Worm (Caenorhabditis elegans): ENCODE measurements around the gene enu-3.5.

enu-3.5 gene

DNA sequence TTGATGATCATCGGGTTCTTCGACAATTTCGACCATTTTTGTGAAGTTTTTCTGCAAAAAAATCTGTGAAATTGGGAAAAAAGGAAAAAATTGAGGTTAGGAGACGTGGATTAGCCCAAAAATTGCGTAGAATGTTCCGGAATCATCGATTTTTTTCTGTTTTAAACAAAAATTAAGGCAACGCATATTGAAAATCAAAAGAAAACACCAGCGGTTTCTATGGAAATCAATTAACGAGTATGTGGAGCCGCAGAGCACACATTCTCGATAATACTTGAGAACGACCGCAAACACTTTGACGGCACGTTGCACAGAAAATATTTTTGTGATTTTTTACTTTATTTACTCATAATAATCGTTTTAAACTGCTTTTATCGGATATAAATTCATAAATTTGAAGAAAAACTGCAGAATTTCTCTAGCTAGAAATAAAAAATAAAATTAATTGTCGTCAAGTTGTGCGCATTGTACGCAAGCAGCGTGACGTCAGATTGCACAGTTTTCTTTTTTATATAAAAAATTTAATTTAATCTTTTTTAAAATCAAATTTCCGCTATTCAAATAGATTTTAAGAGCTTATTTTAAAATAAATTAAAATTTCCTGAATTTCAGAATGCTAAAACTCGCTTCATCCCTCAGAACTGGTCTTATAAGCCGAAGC is 48.1 kb downstream of the enu-3.5 start, which contains the start of the genes npp-25 and mrps-10 (continued):
- TF ChIP-seq nhr-11 (tag; optimal IDR thresholded peaks at IDR 0.05): no peak
- no peak for TF ChIP-seq zip-4 (GFP tag; optimal IDR thresholded peaks at IDR 0.05)
- no peak for TF ChIP-seq mab-9 (GFP tag; IDR thresholded peaks at IDR 0.05)
- no peak for TF ChIP-seq elt-2 (tag; optimal IDR thresholded peaks at IDR 0.05)
- no peak for TF ChIP-seq hlh-17 (GFP tag; optimal IDR thresholded peaks at IDR 0.05; ENCODE audit: borderline replicate concordance)
- TF ChIP-seq aha-1 (tag; optimal IDR thresholded peaks at IDR 0.05): no peak
- TF ChIP-seq efl-1 (optimal IDR thresholded peaks at IDR 0.05): peak; percentile 28 to 57
- peak; percentile 57 to 91 for TF ChIP-seq efl-1 (GFP tag; optimal IDR thresholded peaks at IDR 0.05 in 1 of 2)
- no peak for TF ChIP-seq egl-13 (tag; optimal IDR thresholded peaks at IDR 0.05)
- no peak for TF ChIP-seq lin-13 (GFP tag; optimal IDR thresholded peaks at IDR 0.05)
- no peak for TF ChIP-seq C04F5.9 (tag; optimal IDR thresholded peaks at IDR 0.05)
- TF ChIP-seq irx-1 (tag; optimal IDR thresholded peaks at IDR 0.05): no peak
- TF ChIP-seq fkh-10 (GFP tag; optimal IDR thresholded peaks at IDR 0.05): no peak
- TF ChIP-seq ama-1 (optimal IDR thresholded peaks at IDR 0.05): no peak
- peak; percentile 40 to 43 for TF ChIP-seq lin-35 (GFP tag; optimal IDR thresholded peaks at IDR 0.05)
- TF ChIP-seq hpl-2 (GFP tag; optimal IDR thresholded peaks at IDR 0.05): no peak
- no peak for TF ChIP-seq lin-39 (tag; optimal IDR thresholded peaks at IDR 0.05)
- no peak for TF ChIP-seq unc-98 (GFP tag; IDR thresholded peaks at IDR 0.05)
- TF ChIP-seq mef-2 (tag; optimal IDR thresholded peaks at IDR 0.05): no peak
- no peak for TF ChIP-seq nhr-76 (tag; optimal IDR thresholded peaks at IDR 0.05)
- TF ChIP-seq unc-30 (tag; optimal IDR thresholded peaks at IDR 0.05): no peak
- no peak for TF ChIP-seq ceh-82 (tag; optimal IDR thresholded peaks at IDR 0.05)
- TF ChIP-seq sptf-1 (tag; optimal IDR thresholded peaks at IDR 0.05): no peak
- no peak for TF ChIP-seq fos-1 (tag; optimal IDR thresholded peaks at IDR 0.05)
- no peak for TF ChIP-seq unc-130 (tag; optimal IDR thresholded peaks at IDR 0.05)
- peak; percentile 17 for TF ChIP-seq blmp-1 (tag; optimal IDR thresholded peaks at IDR 0.05)
- no peak for TF ChIP-seq fkh-4 (tag; optimal IDR thresholded peaks at IDR 0.05; ENCODE audit: borderline replicate concordance)
- TF ChIP-seq unc-86 (tag; optimal IDR thresholded peaks at IDR 0.05): peak; percentile 7
- TF ChIP-seq lsy-2 (tag; optimal IDR thresholded peaks at IDR 0.05): peak; percentile 44 to 78
- TF ChIP-seq dpl-1 (GFP tag; optimal IDR thresholded peaks at IDR 0.05): peak; percentile 13 to 51 (median 16)
- no peak for TF ChIP-seq ces-1 (GFP tag; optimal IDR thresholded peaks at IDR 0.05)
- TF ChIP-seq C34B4.2 (tag; optimal IDR thresholded peaks at IDR 0.05): no peak
- TF ChIP-seq unc-62 (GFP tag; optimal IDR thresholded peaks at IDR 0.05): no peak
- peak; percentile 44 for TF ChIP-seq fkh-8 (tag; optimal IDR thresholded peaks at IDR 0.05)
- TF ChIP-seq efl-3 (GFP tag; optimal IDR thresholded peaks at IDR 0.05): no peak
- peak; percentile 53 for TF ChIP-seq nhr-47 (tag; optimal IDR thresholded peaks at IDR 0.05)
- TF ChIP-seq aly-2 (tag; optimal IDR thresholded peaks at IDR 0.05): no peak
- peak; percentile 31 for TF ChIP-seq xbp-1 (tag; optimal IDR thresholded peaks at IDR 0.05)
- TF ChIP-seq pax-3 (tag; optimal IDR thresholded peaks at IDR 0.05): no peak
- no peak for TF ChIP-seq lin-14 (GFP tag; optimal IDR thresholded peaks at IDR 0.05)
- no peak for TF ChIP-seq C16A3.4 (tag; optimal IDR thresholded peaks at IDR 0.05)

DNA sequence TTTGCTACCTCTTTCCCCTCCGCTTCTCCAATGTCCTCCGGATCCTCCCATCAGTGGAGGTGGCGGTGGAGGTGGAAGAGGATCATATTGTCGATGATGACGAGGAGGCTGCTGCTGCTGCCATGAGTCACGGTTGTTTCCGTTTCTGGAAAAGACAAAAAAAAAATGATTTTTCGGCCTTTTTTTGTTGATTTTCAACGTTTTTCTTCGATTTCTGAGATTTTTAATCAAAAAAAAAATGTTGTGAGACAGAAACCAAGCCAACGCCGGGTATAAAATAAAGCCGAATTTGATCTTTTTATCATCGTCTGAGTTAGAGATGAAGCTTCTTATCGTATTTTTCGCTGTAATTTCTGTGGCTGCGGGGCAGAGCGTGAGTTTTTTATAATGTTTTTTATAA is 51.6 kb downstream of the enu-3.5 start, which contains the start of gene Y37D8A.19:
Y37D8A.19 (plus strand) TSS at position 301 of the 400 bp plus-strand sequence.
- no peak for TF ChIP-seq nhr-84 (tag; optimal IDR thresholded peaks at IDR 0.05)
- no peak for TF ChIP-seq alr-1 (tag; optimal IDR thresholded peaks at IDR 0.05; ENCODE audit: borderline replicate concordance)
- no peak for TF ChIP-seq jun-1 (tag; optimal IDR thresholded peaks at IDR 0.05)
- no peak for TF ChIP-seq fkh-8 (tag; optimal IDR thresholded peaks at IDR 0.05)

Measured in whole organism, L1 larva.